Fruit fly (Drosophila melanogaster) whole organism, embryonic: ENCODE measurements around the gene OtopLc.

Experiments
- Ada2b ChIP-seq: fragments of 200-800 bp; sonication (Bioruptor generic); IDR thresholded peaks from 2 replicates; pipeline ENCODE4 v1.3.6; 2022; ENCODE audit warnings: missing biosample characterization, missing genetic modification characterization
- Aef1 ChIP-seq: fragments of 200-800 bp; sonication (Bioruptor generic); IDR thresholded peaks from 3 replicates; pipeline ENCODE4 v1.3.6; 2022; ENCODE audit warnings: missing biosample characterization, missing genetic modification characterization
- B-H2 ChIP-seq: fragments of 200-800 bp; sonication (Bioruptor generic); optimal IDR thresholded peaks from 2 replicates; lab custom pipeline; 2018; ENCODE audit warnings: missing biosample characterization, mild to moderate bottlenecking, missing genetic modification characterization
- C15 ChIP-seq: fragments of 200-800 bp; sonication (Bioruptor generic); IDR thresholded peaks from 3 replicates; pipeline ENCODE4 v1.3.6; 2022; ENCODE audit warnings: missing biosample characterization, missing genetic modification characterization
- CG10267 ChIP-seq: fragments of 200-800 bp; sonication (Bioruptor generic); optimal IDR thresholded peaks from 2 replicates; lab custom pipeline; 2018; ENCODE audit warnings: missing biosample characterization, mild to moderate bottlenecking, missing genetic modification characterization, moderate library complexity
- CG12391 ChIP-seq: fragments of 200-800 bp; sonication (Bioruptor generic); optimal IDR thresholded peaks from 3 replicates; lab custom pipeline; 2018; ENCODE audit warnings: missing biosample characterization, mild to moderate bottlenecking, missing genetic modification characterization, moderate library complexity
- CG13296 ChIP-seq: fragments of 200-800 bp; sonication (Bioruptor generic); optimal IDR thresholded peaks from 3 replicates; lab custom pipeline; 2018; ENCODE audit warnings: missing biosample characterization, mild to moderate bottlenecking, missing genetic modification characterization
- CG14667 ChIP-seq: fragments of 200-800 bp; sonication (Bioruptor generic); IDR thresholded peaks from 2 replicates; pipeline ENCODE4 v1.3.6; 2022; ENCODE audit warnings: missing biosample characterization, missing genetic modification characterization
- CG14710 ChIP-seq: fragments of 200-800 bp; sonication (Bioruptor generic); optimal IDR thresholded peaks from 3 replicates; lab custom pipeline; 2019; ENCODE audit warnings: missing biosample characterization, mild to moderate bottlenecking, missing genetic modification characterization, moderate library complexity
- CG15269 ChIP-seq: fragments of 200-800 bp; sonication (Bioruptor generic); optimal IDR thresholded peaks from 2 replicates; lab custom pipeline; 2018; ENCODE audit warnings: missing biosample characterization, mild to moderate bottlenecking, missing genetic modification characterization, moderate library complexity
- CG15696 ChIP-seq: fragments of 200-800 bp; sonication (Bioruptor generic); optimal IDR thresholded peaks from 2 replicates; lab custom pipeline; 2019; ENCODE audit warnings: missing biosample characterization, mild to moderate bottlenecking, missing genetic modification characterization, moderate library complexity
- CG16813 ChIP-seq: fragments of 200-800 bp; sonication (Bioruptor generic); IDR thresholded peaks from 3 replicates; pipeline ENCODE4 v1.3.6; 2022; ENCODE audit warnings: missing biosample characterization, missing genetic modification characterization; ENCODE audit not compliant: partially characterized antibody
- CG17361 ChIP-seq: fragments of 200-800 bp; sonication (Bioruptor generic); IDR thresholded peaks from 3 replicates; pipeline ENCODE4 v1.3.6; 2022; ENCODE audit warnings: missing biosample characterization, missing genetic modification characterization
- CG31224 ChIP-seq: fragments of 200-800 bp; sonication (Bioruptor generic); IDR thresholded peaks from 2 replicates; pipeline ENCODE4 v1.3.6; 2022; ENCODE audit warnings: missing biosample characterization, missing genetic modification characterization
- CG33557 ChIP-seq: fragments of 200-800 bp; sonication (Bioruptor generic); optimal IDR thresholded peaks from 2 replicates; lab custom pipeline; 2019; ENCODE audit warnings: missing biosample characterization, mild to moderate bottlenecking, missing genetic modification characterization, moderate library complexity
- CG34224 ChIP-seq: fragments of 200-800 bp; sonication (Bioruptor generic); IDR thresholded peaks from 3 replicates; pipeline ENCODE4 v1.3.6; 2022; ENCODE audit warnings: missing biosample characterization, missing genetic modification characterization; ENCODE audit not compliant: partially characterized antibody
- CG4282 ChIP-seq: fragments of 200-800 bp; sonication (Bioruptor generic); optimal IDR thresholded peaks from 2 replicates; lab custom pipeline; 2016; ENCODE audit warnings: missing biosample characterization, missing genetic modification characterization
- CG6854 ChIP-seq: fragments of 200-800 bp; sonication (Bioruptor generic); optimal IDR thresholded peaks from 3 replicates; lab custom pipeline; 2017; ENCODE audit warnings: missing biosample characterization, mild to moderate bottlenecking, missing genetic modification characterization
- CG7271 ChIP-seq: fragments of 200-800 bp; sonication (Bioruptor generic); optimal IDR thresholded peaks from 2 replicates; lab custom pipeline; 2018; ENCODE audit warnings: missing biosample characterization, mild to moderate bottlenecking, missing genetic modification characterization, moderate library complexity
- CG8478 ChIP-seq: fragments of >200 bp; optimal IDR thresholded peaks from 2 replicates; lab custom pipeline; 2018
- CG8765 ChIP-seq: fragments of 200-800 bp; sonication (Bioruptor generic); IDR thresholded peaks from 2 replicates; pipeline ENCODE4 v1.3.6; 2022; ENCODE audit warnings: missing biosample characterization, missing genetic modification characterization
- CG9876 ChIP-seq: fragments of 200-800 bp; sonication (Bioruptor generic); optimal IDR thresholded peaks from 2 replicates; lab custom pipeline; 2016; ENCODE audit warnings: missing biosample characterization, missing genetic modification characterization
- Gug ChIP-seq: fragments of 200-800 bp; sonication (Bioruptor generic); IDR thresholded peaks from 4 replicates; pipeline ENCODE4 v1.3.6; 2022; ENCODE audit warnings: missing biosample characterization, missing genetic modification characterization
- Hmx ChIP-seq: fragments of 200-800 bp; sonication (Bioruptor generic); optimal IDR thresholded peaks from 2 replicates; lab custom pipeline; 2016; ENCODE audit warnings: missing biosample characterization, missing genetic modification characterization
- NC2β ChIP-seq: fragments of 200-800 bp; sonication (Bioruptor generic); optimal IDR thresholded peaks from 2 replicates; lab custom pipeline; 2016; ENCODE audit warnings: missing biosample characterization, missing genetic modification characterization
- NK7.1 ChIP-seq: fragments of 200-800 bp; sonication (Bioruptor generic); optimal IDR thresholded peaks from 3 replicates; lab custom pipeline; 2016; ENCODE audit warnings: missing biosample characterization, missing genetic modification characterization
- NfI ChIP-seq: fragments of 200-800 bp; sonication (Bioruptor generic); optimal IDR thresholded peaks from 3 replicates; lab custom pipeline; 2018; ENCODE audit warnings: missing biosample characterization, mild to moderate bottlenecking, missing genetic modification characterization, moderate library complexity
- Rfx ChIP-seq: fragments of 200-800 bp; sonication (Bioruptor generic); IDR thresholded peaks from 2 replicates; pipeline ENCODE4 v1.3.6; 2022; ENCODE audit warnings: missing biosample characterization, missing genetic modification characterization
- Six4 ChIP-seq: fragments of 200-800 bp; sonication (Bioruptor generic); optimal IDR thresholded peaks from 2 replicates; lab custom pipeline; 2016; ENCODE audit warnings: missing biosample characterization, missing genetic modification characterization
- TFAM ChIP-seq: fragments of 200-800 bp; sonication (Bioruptor generic); optimal IDR thresholded peaks from 2 replicates; lab custom pipeline; 2017; ENCODE audit warnings: missing biosample characterization, missing genetic modification characterization, inconsistent platforms
- ap ChIP-seq: fragments of 200-800 bp; sonication (Bioruptor generic); IDR thresholded peaks from 2 replicates; pipeline ENCODE4 v1.3.6; 2022; ENCODE audit warnings: missing biosample characterization, missing genetic modification characterization
- cg ChIP-seq: fragments of 200-800 bp; sonication (Bioruptor generic); optimal IDR thresholded peaks from 3 replicates; lab custom pipeline; 2019; ENCODE audit warnings: missing biosample characterization, mild to moderate bottlenecking, missing genetic modification characterization, moderate library complexity
- crol ChIP-seq: fragments of 200-800 bp; sonication (Bioruptor generic); IDR thresholded peaks from 2 replicates; pipeline ENCODE4 v1.3.6; 2022; ENCODE audit warnings: missing biosample characterization, missing genetic modification characterization
- cwo ChIP-seq: fragments of 200-800 bp; sonication (Bioruptor generic); optimal IDR thresholded peaks from 3 replicates; lab custom pipeline; 2017; ENCODE audit warnings: missing biosample characterization, missing genetic modification characterization, mild to moderate bottlenecking, moderate library complexity, missing genetic modification reagents
- dysf ChIP-seq: fragments of 200-800 bp; sonication (Bioruptor generic); IDR thresholded peaks from 3 replicates; pipeline ENCODE4 v1.3.6; 2022; ENCODE audit warnings: missing biosample characterization, missing genetic modification characterization
- eve ChIP-seq, 2 experiments: fragments of >200 bp; optimal IDR thresholded peaks; 2 replicates each; lab custom pipeline; 2017; ENCODE audit warnings: missing biosample characterization in 2 of 2, missing genetic modification characterization in 2 of 2
- fd64A ChIP-seq: fragments of 200-800 bp; sonication (Bioruptor generic); optimal IDR thresholded peaks from 3 replicates; lab custom pipeline; 2018; ENCODE audit warnings: missing biosample characterization, mild to moderate bottlenecking, missing genetic modification characterization
- ftz-f1 ChIP-seq: fragments of 200-800 bp; sonication (Bioruptor generic); optimal IDR thresholded peaks from 2 replicates; lab custom pipeline; 2016; ENCODE audit warnings: missing biosample characterization, missing genetic modification characterization
- gro ChIP-seq: fragments of 200-800 bp; sonication (Bioruptor generic); optimal IDR thresholded peaks from 2 replicates; lab custom pipeline; 2016; ENCODE audit warnings: missing biosample characterization, missing genetic modification characterization
- inv ChIP-seq: fragments of 200-800 bp; sonication (Bioruptor generic); IDR thresholded peaks from 2 replicates; pipeline ENCODE4 v1.3.6; 2022; ENCODE audit warnings: missing biosample characterization, missing genetic modification characterization; ENCODE audit not compliant: partially characterized antibody
- kah ChIP-seq: fragments of 200-800 bp; sonication (Bioruptor generic); optimal IDR thresholded peaks from 2 replicates; lab custom pipeline; 2018; ENCODE audit warnings: missing biosample characterization, mild to moderate bottlenecking, missing genetic modification characterization
- p53 ChIP-seq: fragments of 200-800 bp; sonication (Bioruptor generic); optimal IDR thresholded peaks from 2 replicates; lab custom pipeline; 2016; ENCODE audit warnings: missing biosample characterization, missing genetic modification characterization
- pb ChIP-seq: fragments of 200-800 bp; sonication (Bioruptor generic); optimal IDR thresholded peaks from 3 replicates; lab custom pipeline; 2016; ENCODE audit warnings: missing biosample characterization, missing genetic modification characterization
- pzg ChIP-seq: fragments of 200-800 bp; sonication (Bioruptor generic); optimal IDR thresholded peaks from 3 replicates; lab custom pipeline; 2018; ENCODE audit warnings: missing biosample characterization, mild to moderate bottlenecking, missing genetic modification characterization, moderate library complexity
- scrt ChIP-seq: fragments of 200-800 bp; sonication (Bioruptor generic); optimal IDR thresholded peaks from 2 replicates; lab custom pipeline; 2018; ENCODE audit warnings: missing biosample characterization, mild to moderate bottlenecking, missing genetic modification characterization, moderate library complexity
- sima ChIP-seq: fragments of 200-800 bp; sonication (Bioruptor generic); optimal IDR thresholded peaks from 2 replicates; lab custom pipeline; 2016; ENCODE audit warnings: missing biosample characterization, missing genetic modification characterization
- tna ChIP-seq: fragments of 200-800 bp; sonication (Bioruptor generic); IDR thresholded peaks from 2 replicates; pipeline ENCODE4 v1.3.6; 2022; ENCODE audit warnings: missing biosample characterization, missing genetic modification characterization; ENCODE audit not compliant: partially characterized antibody
- toy ChIP-seq: fragments of 200-800 bp; sonication (Bioruptor generic); IDR thresholded peaks from 2 replicates; pipeline ENCODE4 v1.3.6; 2022; ENCODE audit warnings: missing biosample characterization, missing genetic modification characterization
- trh ChIP-seq: fragments of 200-800 bp; sonication (Bioruptor generic); optimal IDR thresholded peaks from 2 replicates; lab custom pipeline; 2016; ENCODE audit warnings: missing biosample characterization, missing genetic modification characterization
- unpg ChIP-seq: fragments of 200-800 bp; sonication (Bioruptor generic); optimal IDR thresholded peaks from 3 replicates; lab custom pipeline; 2018; ENCODE audit warnings: missing biosample characterization, mild to moderate bottlenecking, missing genetic modification characterization, moderate library complexity
- yki ChIP-seq: fragments of >200 bp; optimal IDR thresholded peaks from 3 replicates; lab custom pipeline; 2018

OtopLc gene

DNA sequence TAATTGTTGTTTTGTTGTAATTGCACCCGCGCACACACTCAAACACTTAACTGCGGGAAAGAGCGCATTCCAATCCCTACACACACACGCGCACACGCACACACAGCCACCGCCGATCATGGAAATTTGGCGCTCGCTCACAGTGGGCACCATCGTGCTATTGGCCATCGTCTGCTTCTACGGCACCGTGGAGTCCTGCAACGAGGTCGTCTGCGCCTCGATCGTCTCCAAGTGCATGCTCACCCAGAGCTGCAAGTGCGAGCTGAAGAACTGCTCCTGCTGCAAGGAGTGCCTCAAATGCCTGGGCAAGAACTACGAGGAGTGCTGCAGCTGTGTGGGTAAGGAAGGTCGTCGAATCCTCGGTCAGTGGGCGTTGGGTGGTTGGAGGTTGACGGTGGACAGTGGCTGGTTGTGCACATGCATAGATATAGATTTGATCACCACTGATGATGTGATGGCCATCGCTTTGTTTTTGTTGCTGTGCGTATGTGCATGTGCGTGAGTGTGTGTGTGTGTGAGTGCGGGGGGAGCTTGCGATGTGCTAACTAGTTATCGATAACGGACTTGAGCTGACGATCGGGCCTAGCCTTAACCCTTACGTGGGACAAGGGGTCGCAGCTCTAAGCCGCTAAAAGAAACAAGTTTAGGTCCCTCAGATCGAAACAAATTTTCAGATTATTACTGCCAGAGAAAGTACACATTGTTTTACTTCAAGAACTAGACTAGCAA, 28.2 kb upstream of the OtopLc start (continued):
- TF ChIP-seq Hmx (no peak), CG17361 (GFP tag; lab: Robert Waterston, UW) (no peak), CG12391 (tag; lab: Kevin White, UChicago) (no peak), CG31224 (no peak), CG15269 (no peak), pzg (GFP tag; lab: Kevin White, UChicago) (peak; percentile 20), CG14710 (tag; lab: Kevin White, UChicago) (no peak), B-H2 (GFP tag; lab: Kevin White, UChicago) (no peak), sima (GFP tag; lab: Kevin White, UChicago) (no peak), scrt (GFP tag; lab: Kevin White, UChicago) (no peak), CG4282 (GFP tag; lab: Kevin White, UChicago) (no peak), Aef1 (GFP tag; lab: Robert Waterston, UW) (no peak; the same call in 2 of the 3 replicates), gro (GFP tag; lab: Kevin White, UChicago) (no peak), inv (GFP tag; lab: Robert Waterston, UW) (0 out of 2 replicates have a peak, but pooled peaks have one; percentile 22), p53 (GFP tag; lab: Kevin White, UChicago) (no peak), dysf (GFP tag; lab: Robert Waterston, UW) (peak; percentile 16; the same call in 1 of the 3 replicates), CG7271 (tag; lab: Kevin White, UChicago) (no peak), C15 (GFP tag; lab: Robert Waterston, UW) (no peak), fd64A (GFP tag; lab: Kevin White, UChicago) (no peak), TFAM (GFP tag; lab: Kevin White, UChicago) (no peak), trh (GFP tag; lab: Kevin White, UChicago) (no peak), eve (GFP tag; optimal IDR thresholded peaks at IDR 0.05; lab: Kevin White, UChicago) (no peak), unpg (GFP tag; lab: Kevin White, UChicago) (no peak), cwo (GFP tag; lab: Kevin White, UChicago) (no peak), NK7.1 (GFP tag; lab: Kevin White, UChicago) (no peak), CG6854 (GFP tag; lab: Kevin White, UChicago) (no peak), CG14667 (GFP tag; lab: Robert Waterston, UW) (no peak), kah (GFP tag; lab: Kevin White, UChicago) (no peak), CG10267 (no peak), Six4 (GFP tag; lab: Kevin White, UChicago) (no peak), yki (lab: Kevin White, UChicago) (no peak), CG34224 (GFP tag; lab: Robert Waterston, UW) (peak; percentile 38; the same call in 1 of the 3 replicates), toy (GFP tag; lab: Robert Waterston, UW) (no peak), Rfx (GFP tag; lab: Robert Waterston, UW) (no peak), ap (GFP tag; lab: Robert Waterston, UW) (no peak), Gug (no peak), NfI (no peak), CG9876 (GFP tag; lab: Kevin White, UChicago) (no peak), ftz-f1 (no peak), tna (GFP tag; lab: Robert Waterston, UW) (no peak), NC2β (GFP tag; lab: Kevin White, UChicago) (no peak), cg (GFP tag; lab: Kevin White, UChicago) (peak; percentile 86), CG13296 (GFP tag; lab: Kevin White, UChicago) (no peak), Ada2b (GFP tag; lab: Robert Waterston, UW) (no peak), CG16813 (GFP tag; lab: Robert Waterston, UW) (peak; percentile 48; the same call in 1 of the 3 replicates), CG8765 (GFP tag; lab: Robert Waterston, UW) (no peak), crol (GFP tag; lab: Robert Waterston, UW) (peak; percentile 42), CG8478 (peak; percentile 88), CG33557 (GFP tag; lab: Kevin White, UChicago) (no peak), CG15696 (tag; lab: Kevin White, UChicago) (no peak), pb (peak; percentile 0)
